Worm (Caenorhabditis elegans): ENCODE results near the gene C27D6.1.

ce11 chrII:5220648-5221047 lies 48.1 kb downstream of the C27D6.1 start:
- no peak for TF ChIP-seq swsn-7 (tag; optimal IDR thresholded peaks at IDR 0.05)
- no peak for TF ChIP-seq nhr-28 (tag; optimal IDR thresholded peaks at IDR 0.05)
- no peak for TF ChIP-seq ama-1 (optimal IDR thresholded peaks at IDR 0.05)
- no peak for TF ChIP-seq nhr-47 (tag; optimal IDR thresholded peaks at IDR 0.05)
- TF ChIP-seq irx-1 (tag; optimal IDR thresholded peaks at IDR 0.05), result no peak
- peak; percentile 65 for TF ChIP-seq rnt-1 (tag; optimal IDR thresholded peaks at IDR 0.05)
- TF ChIP-seq mdl-1 (tag; optimal IDR thresholded peaks at IDR 0.05), result no peak
- TF ChIP-seq lin-39 (tag; optimal IDR thresholded peaks at IDR 0.05), result no peak
- no peak for TF ChIP-seq fos-1 (tag; optimal IDR thresholded peaks at IDR 0.05)
- TF ChIP-seq nhr-85 (tag), result no peak
- no peak for TF ChIP-seq pqm-1 (tag; optimal IDR thresholded peaks at IDR 0.05)
- TF ChIP-seq nhr-12 (tag; optimal IDR thresholded peaks at IDR 0.05), result no peak
- TF ChIP-seq lin-35 (GFP tag; optimal IDR thresholded peaks at IDR 0.05), result no peak
- no peak for TF ChIP-seq jun-1 (tag; optimal IDR thresholded peaks at IDR 0.05)

Data from whole organism, L1 larva.